Fruit fly (Drosophila melanogaster): ENCODE results near the gene Pka-C3.
A peak's percentile ranks its signal among the peaks of the same experiment; 100 is the strongest.

The Pka-C3 gene

dm6 chr3L:15982783-15983432 lies 28.3 kb upstream of the Pka-C3 start, which contains the start of the genes brm and Arl1 (continued):
- TF ChIP-seq Sox15 (GFP tag; optimal IDR thresholded peaks at IDR 0.05): peak; percentile 98
- peak; percentile 96 for TF ChIP-seq pdm3 (GFP tag; optimal IDR thresholded peaks at IDR 0.05)
- TF ChIP-seq dac (GFP tag; optimal IDR thresholded peaks at IDR 0.05): peak; percentile 98
- TF ChIP-seq cyc (GFP tag; optimal IDR thresholded peaks at IDR 0.05): peak; percentile 96
- TF ChIP-seq Eip78C (GFP tag): peak; percentile 99
- TF ChIP-seq dsx (GFP tag; optimal IDR thresholded peaks at IDR 0.05; ENCODE audit: poor library complexity, severe bottlenecking): peak; percentile 97
- peak; percentile 94 for TF ChIP-seq Met (GFP tag; optimal IDR thresholded peaks at IDR 0.05)
- TF ChIP-seq Sox14 (GFP tag; optimal IDR thresholded peaks at IDR 0.05): peak; percentile 95
- peak; percentile 97 for TF ChIP-seq Eip93F (GFP tag; optimal IDR thresholded peaks at IDR 0.05)
- TF ChIP-seq lz (GFP tag; optimal IDR thresholded peaks at IDR 0.05): peak; percentile 96
- TF ChIP-seq CG10669 (GFP tag; optimal IDR thresholded peaks at IDR 0.05): peak; percentile 96
- peak; percentile 99 for TF ChIP-seq CG4318 (GFP tag; optimal IDR thresholded peaks at IDR 0.05)
- peak; percentile 97 for TF ChIP-seq achi (GFP tag; optimal IDR thresholded peaks at IDR 0.05)
- peak; percentile 96 for TF ChIP-seq CG9139 (GFP tag; optimal IDR thresholded peaks at IDR 0.05)
- peak; percentile 99 for TF ChIP-seq Ets96B (tag; optimal IDR thresholded peaks at IDR 0.05)
- peak; percentile 6 for TF ChIP-seq Hr38 (GFP tag; optimal IDR thresholded peaks at IDR 0.05)
- TF ChIP-seq vri (GFP tag; optimal IDR thresholded peaks at IDR 0.05): peak; percentile 94
- peak; percentile 99 for TF ChIP-seq svp (GFP tag)
- TF ChIP-seq ss (GFP tag; optimal IDR thresholded peaks at IDR 0.05): peak in 1 of 2 experiments; percentile 99
- peak; percentile 94 for TF ChIP-seq CG6792 (GFP tag; optimal IDR thresholded peaks at IDR 0.05)
- TF ChIP-seq CG16779 (tag; optimal IDR thresholded peaks at IDR 0.05): no peak
- TF ChIP-seq CG11902 (GFP tag; optimal IDR thresholded peaks at IDR 0.05): peak; percentile 97
- peak; percentile 97 for TF ChIP-seq Lpt (GFP tag; optimal IDR thresholded peaks at IDR 0.05)
- TF ChIP-seq OdsH (GFP tag; optimal IDR thresholded peaks at IDR 0.05): peak; percentile 98
- TF ChIP-seq Sox102F (GFP tag; optimal IDR thresholded peaks at IDR 0.05): peak; percentile 95
- peak; percentile 99 for TF ChIP-seq Gug (GFP tag; IDR thresholded peaks at IDR 0.05)
- TF ChIP-seq fd59A (GFP tag; optimal IDR thresholded peaks at IDR 0.05): peak; percentile 97
- TF ChIP-seq fkh (GFP tag; optimal IDR thresholded peaks at IDR 0.05): no peak
- peak; percentile 96 for TF ChIP-seq esn (GFP tag; optimal IDR thresholded peaks at IDR 0.05)
- peak; percentile 94 for TF ChIP-seq Eip75B (GFP tag; optimal IDR thresholded peaks at IDR 0.05)
- TF ChIP-seq CG8119 (GFP tag; IDR thresholded peaks at IDR 0.05): peak; percentile 98
- peak; percentile 96 for TF ChIP-seq CG6808 (GFP tag; optimal IDR thresholded peaks at IDR 0.05)
- TF ChIP-seq CG34406 (GFP tag; optimal IDR thresholded peaks at IDR 0.05): peak; percentile 99
- TF ChIP-seq CG11762 (GFP tag; optimal IDR thresholded peaks at IDR 0.05; ENCODE audit: insufficient read depth): peak; percentile 95

DNA sequence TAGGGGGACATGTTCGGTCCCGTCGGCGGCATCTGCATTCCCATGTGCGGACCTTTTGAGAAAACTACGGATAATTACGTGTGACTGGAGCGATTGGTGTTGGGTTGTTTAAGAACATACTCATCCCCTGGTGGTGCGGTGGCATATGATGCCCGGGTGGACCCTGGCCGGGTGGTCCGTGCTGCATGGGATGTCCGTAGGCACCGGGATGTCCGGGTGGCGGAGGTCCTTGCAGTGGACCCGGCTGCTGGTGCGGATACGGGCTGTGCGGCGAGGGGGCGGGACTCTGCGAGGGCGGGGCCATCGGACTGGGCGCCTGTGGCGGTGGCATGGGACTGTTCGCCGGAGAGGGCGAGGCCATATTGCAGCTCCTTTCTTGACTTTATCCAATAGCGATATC lies 27.6 kb upstream of the Pka-C3 start:
- TF ChIP-seq CG11902 (GFP tag; optimal IDR thresholded peaks at IDR 0.05): no peak
- TF ChIP-seq dsx (GFP tag; optimal IDR thresholded peaks at IDR 0.05; ENCODE audit: poor library complexity, severe bottlenecking): no peak
- TF ChIP-seq topi (GFP tag; optimal IDR thresholded peaks at IDR 0.05): no peak
- no peak for TF ChIP-seq CG32006 (GFP tag; optimal IDR thresholded peaks at IDR 0.05)
- no peak for TF ChIP-seq CG10669 (GFP tag; optimal IDR thresholded peaks at IDR 0.05)
- TF ChIP-seq CG11294 (GFP tag; IDR thresholded peaks at IDR 0.05): no peak
- no peak for TF ChIP-seq CG3919 (GFP tag; optimal IDR thresholded peaks at IDR 0.05)
- TF ChIP-seq acj6 (GFP tag; optimal IDR thresholded peaks at IDR 0.05): no peak
- TF ChIP-seq Hr39 (GFP tag; optimal IDR thresholded peaks at IDR 0.05): no peak
- TF ChIP-seq CG11762 (GFP tag; optimal IDR thresholded peaks at IDR 0.05; ENCODE audit: insufficient read depth): no peak
- no peak for TF ChIP-seq achi (GFP tag; optimal IDR thresholded peaks at IDR 0.05)
- TF ChIP-seq CG3032 (tag; optimal IDR thresholded peaks at IDR 0.05): no peak

Data from whole organism, prepupa.